Worm (Caenorhabditis elegans) whole organism, mixed stage, embryonic: Measurements from ENCODE around the gene arc-1.
A peak's percentile ranks its signal among the peaks of the same experiment; 100 is the strongest.
"Not testable (repeated sequence)": the region's sequence is repeated elsewhere in the genome, so short reads cannot be mapped to it uniquely, and the experiment has no call there.

ENCODE experiments used
- bed-3 ChIP-seq: fragments of 200-800 bp; sonication (Bioruptor generic); optimal IDR thresholded peaks from 3 replicates; lab custom pipeline; 2018; ENCODE audit warnings: mild to moderate bottlenecking, missing genetic modification characterization, moderate library complexity, missing compliant biosample characterization
- blmp-1 ChIP-seq: fragments of 150-350 bp; optimal IDR thresholded peaks from 2 replicates; lab custom pipeline; 2014; ENCODE audit warnings: missing biosample characterization, missing genetic modification characterization
- ceh-83 ChIP-seq: fragments of 200-800 bp; sonication (Bioruptor generic); optimal IDR thresholded peaks from 2 replicates; lab custom pipeline; 2018; ENCODE audit warnings: mild to moderate bottlenecking, missing genetic modification characterization, missing compliant biosample characterization
- drap-1 ChIP-seq: fragments of 200-800 bp; sonication (Bioruptor generic); optimal IDR thresholded peaks from 3 replicates; lab custom pipeline; 2018; ENCODE audit warnings: mild to moderate bottlenecking, missing genetic modification characterization, missing compliant biosample characterization
- elt-1 ChIP-seq: sonication (generic microtip); optimal IDR thresholded peaks from 2 replicates; lab custom pipeline; 2017; ENCODE audit warnings: missing genetic modification characterization, mild to moderate bottlenecking, missing compliant biosample characterization, antibody characterized with exemption, moderate library complexity, borderline replicate concordance; ENCODE audit not compliant: insufficient read depth
- flh-1 ChIP-seq: fragments of 200-800 bp; sonication (Bioruptor generic); optimal IDR thresholded peaks from 2 replicates; lab custom pipeline; 2018; ENCODE audit warnings: mild to moderate bottlenecking, missing genetic modification characterization, moderate library complexity, missing compliant biosample characterization
- lin-32 ChIP-seq: fragments of 200-800 bp; sonication (Bioruptor generic); optimal IDR thresholded peaks from 2 replicates; lab custom pipeline; 2018; ENCODE audit warnings: mild to moderate bottlenecking, missing genetic modification characterization, missing compliant biosample characterization
- lsy-2 ChIP-seq: fragments of 150-350 bp; optimal IDR thresholded peaks from 2 replicates; lab custom pipeline; 2014; ENCODE audit warnings: missing biosample characterization, missing genetic modification characterization
- mab-5 ChIP-seq: fragments of 150-350 bp; optimal IDR thresholded peaks from 2 replicates; lab custom pipeline; 2014; ENCODE audit warnings: missing biosample characterization, missing genetic modification characterization
- mls-2 ChIP-seq: sonication (generic microtip); optimal IDR thresholded peaks from 2 replicates; lab custom pipeline; 2016; ENCODE audit warnings: mild to moderate bottlenecking, missing genetic modification characterization, moderate library complexity, missing compliant biosample characterization
- nhr-12 ChIP-seq: fragments of 150-350 bp; optimal IDR thresholded peaks from 2 replicates; lab custom pipeline; 2014; ENCODE audit warnings: missing biosample characterization, missing genetic modification characterization
- nhr-2 ChIP-seq: fragments of 150-350 bp; optimal IDR thresholded peaks from 2 replicates; lab custom pipeline; 2014; ENCODE audit warnings: missing biosample characterization, missing genetic modification characterization
- nhr-237 ChIP-seq: fragments of 150-350 bp; optimal IDR thresholded peaks from 2 replicates; lab custom pipeline; 2014; ENCODE audit warnings: missing biosample characterization, missing genetic modification characterization
- nhr-76 ChIP-seq: sonication (generic microtip); optimal IDR thresholded peaks from 2 replicates; lab custom pipeline; 2017; ENCODE audit warnings: missing biosample characterization, missing genetic modification characterization
- tbx-8 ChIP-seq: fragments of 200-800 bp; sonication (Bioruptor generic); optimal IDR thresholded peaks from 2 replicates; lab custom pipeline; 2018; ENCODE audit warnings: mild to moderate bottlenecking, missing genetic modification characterization, moderate library complexity, missing compliant biosample characterization
- unc-62 ChIP-seq: fragments of 150-350 bp; optimal IDR thresholded peaks from 2 replicates; lab custom pipeline; 2014; ENCODE audit warnings: missing biosample characterization, missing genetic modification reagents, missing genetic modification characterization

arc-1 gene

ce11 chrII:9718631-9719252, 44.0 kb downstream of the arc-1 start, which contains the start of gene Y53C12A.11:
Y53C12A.11 (minus strand) TSS chrII:9718698.
- TF ChIP-seq unc-62; lsy-2 (tag; lab: Kevin White, UChicago); lin-32 (GFP tag; lab: Kevin White, UChicago): not testable (repeated sequence)
- TF ChIP-seq, all 35 proteins: peak for 0; not testable (repeated sequence) for 35

- no peak for TF ChIP-seq ceh-83 (GFP tag; lab: Kevin White, UChicago)
- no peak for TF ChIP-seq drap-1 (GFP tag; lab: Kevin White, UChicago)
- no peak for TF ChIP-seq blmp-1
- no peak for TF ChIP-seq nhr-237
- TF ChIP-seq bed-3 (GFP tag; lab: Kevin White, UChicago): no peak
- no peak for TF ChIP-seq mab-5
- TF ChIP-seq lin-32 (GFP tag; lab: Kevin White, UChicago): no peak
- TF ChIP-seq tbx-8 (GFP tag; lab: Kevin White, UChicago): no peak
- no peak for TF ChIP-seq flh-1 (GFP tag; lab: Kevin White, UChicago)
- no peak for TF ChIP-seq nhr-12 (tag; lab: Kevin White, UChicago)
- no peak for TF ChIP-seq nhr-76 (tag; lab: Kevin White, UChicago)
- TF ChIP-seq elt-1 (tag; lab: Kevin White, UChicago): peak; percentile 79
- TF ChIP-seq mls-2 (tag; lab: Kevin White, UChicago): no peak
- peak; percentile 91 for TF ChIP-seq nhr-2 (tag; lab: Kevin White, UChicago)
- no peak for TF ChIP-seq lsy-2 (tag; lab: Kevin White, UChicago)
- TF ChIP-seq, all 35 proteins: peak for 2
Measured at ce11 chrII:9724464-9724863, 49.7 kb downstream of the arc-1 start, which contains the start of gene cutl-2. cutl-2 (minus strand) TSS chrII:9724673.

- TF ChIP-seq blmp-1 (peak; percentile 57), nhr-2 (tag; lab: Kevin White, UChicago) (no peak)
Measured at ce11 chrII:9725056-9725455, 50.3 kb downstream of the arc-1 start.
